Fruit fly (Drosophila melanogaster): Measurements from ENCODE around the gene CG14377.
A peak's percentile ranks its signal among the peaks of the same experiment; 100 is the strongest.

The CG14377 gene

DNA sequence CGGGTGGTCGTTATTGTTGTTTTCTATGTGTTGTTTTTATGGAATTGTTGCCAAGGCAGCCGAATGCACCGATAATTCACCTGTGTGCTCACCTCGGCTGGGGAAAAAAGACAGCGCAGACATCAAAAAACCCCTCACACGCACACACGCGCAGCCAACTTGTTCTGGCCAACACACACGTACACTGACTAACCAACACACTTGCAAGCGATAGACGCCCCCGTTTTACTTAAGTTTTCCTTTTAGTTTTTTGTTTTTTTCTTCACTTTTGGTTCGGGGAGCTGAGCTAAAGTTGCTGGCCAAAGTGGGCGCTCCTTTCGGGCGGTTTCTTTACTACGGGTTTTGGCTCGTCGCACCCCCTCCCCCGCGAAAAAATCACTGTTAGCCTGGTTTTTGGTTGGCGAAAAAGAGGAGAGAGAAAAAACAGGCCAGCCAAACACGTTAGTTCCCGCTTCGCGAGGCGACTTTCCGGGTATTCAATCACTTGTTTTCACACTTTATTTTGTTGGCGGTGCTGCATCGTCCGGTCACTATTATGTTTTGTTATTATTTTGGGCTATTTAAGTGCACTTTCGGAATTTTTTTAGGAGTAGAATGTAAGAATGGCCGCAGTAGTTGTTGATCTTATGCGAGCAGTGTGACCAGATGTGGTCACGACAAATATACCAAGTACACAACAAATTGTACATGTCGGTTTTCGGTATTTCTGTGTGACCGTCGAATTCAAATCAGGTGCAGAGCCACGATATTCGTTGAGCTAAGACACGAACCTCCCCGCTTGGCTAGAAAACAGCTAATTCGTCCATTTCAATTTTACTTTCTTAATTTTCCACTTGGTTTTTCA lies 36.9 kb downstream of the CG14377 start, which contains the start of gene yrt (continued):
- TF ChIP-seq CG18764 (GFP tag; optimal IDR thresholded peaks at IDR 0.05) (no peak), Med (GFP tag) (peak; percentile 76), row (GFP tag; IDR thresholded peaks at IDR 0.05) (peak; percentile 53), Sox100B (GFP tag; optimal IDR thresholded peaks at IDR 0.05) (no peak), tgo (GFP tag; IDR thresholded peaks at IDR 0.05) (no peak), CG30020 (tag; optimal IDR thresholded peaks at IDR 0.05) (peak; percentile 7), CG1233 (GFP tag; optimal IDR thresholded peaks at IDR 0.05) (no peak), ind (GFP tag; optimal IDR thresholded peaks at IDR 0.05) (no peak), Rx (GFP tag; IDR thresholded peaks at IDR 0.05) (no peak), Adf1 (GFP tag; IDR thresholded peaks at IDR 0.05) (no peak), CG8089 (GFP tag; optimal IDR thresholded peaks at IDR 0.05) (no peak), Dref (GFP tag; IDR thresholded peaks at IDR 0.05) (no peak; the same call in 1 of the 2 replicates), CG6254 (GFP tag; optimal IDR thresholded peaks at IDR 0.05) (no peak), en (GFP tag; optimal IDR thresholded peaks at IDR 0.05) (no peak), exex (tag; optimal IDR thresholded peaks at IDR 0.05) (no peak), br (optimal IDR thresholded peaks at IDR 0.05) (no peak), Hsf (GFP tag; optimal IDR thresholded peaks at IDR 0.05) (no peak), CG6175 (GFP tag; IDR thresholded peaks at IDR 0.05) (no peak), CG11560 (tag; IDR thresholded peaks at IDR 0.05) (no peak), CG7928 (GFP tag; optimal IDR thresholded peaks at IDR 0.05) (no peak), slou (GFP tag; optimal IDR thresholded peaks at IDR 0.05) (no peak), hb (GFP tag; IDR thresholded peaks at IDR 0.05; ENCODE audit: partially characterized antibody) (no peak), CG2678 (tag; optimal IDR thresholded peaks at IDR 0.05) (no peak), YL-1 (GFP tag; optimal IDR thresholded peaks at IDR 0.05) (peak; percentile 12), kay (GFP tag; optimal IDR thresholded peaks at IDR 0.05) (no peak), CG31441 (GFP tag; IDR thresholded peaks at IDR 0.05) (no peak), CG17568 (GFP tag; optimal IDR thresholded peaks at IDR 0.05) (peak; percentile 26), CG7963 (GFP tag; IDR thresholded peaks at IDR 0.05; ENCODE audit: partially characterized antibody) (no peak), ssp (GFP tag; IDR thresholded peaks at IDR 0.05) (no peak), CG9932 (GFP tag; IDR thresholded peaks at IDR 0.05) (no peak), CG2875 (GFP tag; optimal IDR thresholded peaks at IDR 0.05) (no peak), CG3995 (GFP tag; optimal IDR thresholded peaks at IDR 0.05) (no peak), CG13624 (GFP tag; optimal IDR thresholded peaks at IDR 0.05) (no peak), lov (optimal IDR thresholded peaks at IDR 0.05) (no peak), lov (GFP tag; IDR thresholded peaks at IDR 0.05) (no peak), nerfin-1 (tag; optimal IDR thresholded peaks at IDR 0.05) (peak; percentile 69), mld (GFP tag; IDR thresholded peaks at IDR 0.05; ENCODE audit: partially characterized antibody) (no peak), GATAe (GFP tag; conservative IDR thresholded peaks at IDR 0.05) (no peak), CG7357 (GFP tag; IDR thresholded peaks at IDR 0.05) (no peak), her (GFP tag; optimal IDR thresholded peaks at IDR 0.05) (no peak), Bdp1 (GFP tag; optimal IDR thresholded peaks at IDR 0.05) (no peak), eve (GFP tag; optimal IDR thresholded peaks at IDR 0.05) (no peak), cas (GFP tag; IDR thresholded peaks at IDR 0.05) (no peak), Atf6 (GFP tag; IDR thresholded peaks at IDR 0.05) (no peak), CG2116 (GFP tag; optimal IDR thresholded peaks at IDR 0.05) (peak; percentile 16), ase (GFP tag; IDR thresholded peaks at IDR 0.05) (no peak), wdn (GFP tag; IDR thresholded peaks at IDR 0.05) (no peak), dimm (GFP tag; IDR thresholded peaks at IDR 0.05) (no peak), CG33213 (GFP tag; optimal IDR thresholded peaks at IDR 0.05) (peak; percentile 41), corto (GFP tag; optimal IDR thresholded peaks at IDR 0.05) (no peak), Xbp1 (GFP tag; optimal IDR thresholded peaks at IDR 0.05) (no peak), CG18619 (GFP tag; optimal IDR thresholded peaks at IDR 0.05) (no peak)
